Fruit fly (Drosophila melanogaster) whole organism, embryonic: ENCODE measurements around the gene Ubc4.

Source experiments
- CG12299 ChIP-seq: fragments of 200-800 bp; sonication (Bioruptor generic); optimal IDR thresholded peaks from 2 replicates; lab custom pipeline; 2018; ENCODE audit warnings: missing biosample characterization, mild to moderate bottlenecking, missing genetic modification characterization
- CG12391 ChIP-seq: fragments of 200-800 bp; sonication (Bioruptor generic); optimal IDR thresholded peaks from 3 replicates; lab custom pipeline; 2018; ENCODE audit warnings: missing biosample characterization, mild to moderate bottlenecking, missing genetic modification characterization, moderate library complexity
- CG13775 ChIP-seq: fragments of 200-800 bp; sonication (Bioruptor generic); optimal IDR thresholded peaks from 3 replicates; lab custom pipeline; 2017; ENCODE audit warnings: missing biosample characterization, mild to moderate bottlenecking, missing genetic modification characterization
- CG16813 ChIP-seq: fragments of 200-800 bp; sonication (Bioruptor generic); IDR thresholded peaks from 3 replicates; pipeline ENCODE4 v1.3.6; 2022; ENCODE audit warnings: missing biosample characterization, missing genetic modification characterization; ENCODE audit not compliant: partially characterized antibody
- CG16815 ChIP-seq: fragments of 200-800 bp; sonication (Bioruptor generic); optimal IDR thresholded peaks from 3 replicates; lab custom pipeline; 2017; ENCODE audit warnings: missing biosample characterization, mild to moderate bottlenecking, missing genetic modification characterization
- CG17186 ChIP-seq: fragments of 200-800 bp; sonication (Bioruptor generic); optimal IDR thresholded peaks from 3 replicates; lab custom pipeline; 2017; ENCODE audit warnings: missing biosample characterization, missing genetic modification reagents, missing genetic modification characterization
- CG17359 ChIP-seq: fragments of 200-800 bp; sonication (Bioruptor generic); optimal IDR thresholded peaks from 3 replicates; lab custom pipeline; 2018; ENCODE audit warnings: missing biosample characterization, mild to moderate bottlenecking, missing genetic modification characterization, moderate library complexity
- CG17385 ChIP-seq: fragments of 200-800 bp; sonication (Bioruptor generic); optimal IDR thresholded peaks from 3 replicates; lab custom pipeline; 2018; ENCODE audit warnings: missing biosample characterization, mild to moderate bottlenecking, missing genetic modification characterization
- CG17912 ChIP-seq: fragments of 200-800 bp; sonication (Bioruptor generic); optimal IDR thresholded peaks from 2 replicates; lab custom pipeline; 2018; ENCODE audit warnings: missing biosample characterization, mild to moderate bottlenecking, missing genetic modification characterization
- CG3281 ChIP-seq: fragments of 200-800 bp; sonication (Bioruptor generic); optimal IDR thresholded peaks from 3 replicates; lab custom pipeline; 2017; ENCODE audit warnings: missing biosample characterization, mild to moderate bottlenecking, missing genetic modification characterization
- CG3847 ChIP-seq: fragments of 200-800 bp; sonication (Bioruptor generic); IDR thresholded peaks from 2 replicates; pipeline ENCODE4 v1.3.6; 2022; ENCODE audit warnings: missing biosample characterization, missing genetic modification characterization
- CG4328 ChIP-seq: fragments of 200-800 bp; sonication (Bioruptor generic); optimal IDR thresholded peaks from 3 replicates; lab custom pipeline; 2017; ENCODE audit warnings: missing biosample characterization, missing genetic modification reagents, missing genetic modification characterization
- CG6654 ChIP-seq: fragments of 200-800 bp; sonication (Bioruptor generic); optimal IDR thresholded peaks from 2 replicates; lab custom pipeline; 2017; ENCODE audit warnings: missing biosample characterization, mild to moderate bottlenecking, missing genetic modification characterization
- CG6683 ChIP-seq: fragments of 200-800 bp; sonication (Bioruptor generic); optimal IDR thresholded peaks from 2 replicates; lab custom pipeline; 2017; ENCODE audit warnings: missing biosample characterization, mild to moderate bottlenecking, missing genetic modification characterization, missing genetic modification reagents
- CG7271 ChIP-seq: fragments of 200-800 bp; sonication (Bioruptor generic); optimal IDR thresholded peaks from 2 replicates; lab custom pipeline; 2018; ENCODE audit warnings: missing biosample characterization, mild to moderate bottlenecking, missing genetic modification characterization, moderate library complexity
- CG7372 ChIP-seq: fragments of 200-800 bp; sonication (Bioruptor generic); IDR thresholded peaks from 2 replicates; pipeline ENCODE4 v1.3.6; 2022; ENCODE audit warnings: missing biosample characterization, missing genetic modification characterization
- CG7556 ChIP-seq: fragments of 200-800 bp; sonication (Bioruptor generic); optimal IDR thresholded peaks from 2 replicates; lab custom pipeline; 2017; ENCODE audit warnings: missing biosample characterization, mild to moderate bottlenecking, missing genetic modification characterization
- CG8359 ChIP-seq: fragments of 200-800 bp; sonication (Bioruptor generic); optimal IDR thresholded peaks from 2 replicates; lab custom pipeline; 2017; ENCODE audit warnings: missing biosample characterization, mild to moderate bottlenecking, missing genetic modification characterization, borderline replicate concordance
- CG8924 ChIP-seq: fragments of 200-800 bp; optimal IDR thresholded peaks from 3 replicates; lab custom pipeline; 2019; ENCODE audit warnings: missing biosample characterization, mild to moderate bottlenecking, missing genetic modification characterization, moderate library complexity
- CTCF ChIP-seq: fragments of 200-800 bp; sonication (Bioruptor generic); optimal IDR thresholded peaks from 2 replicates; lab custom pipeline; 2017; ENCODE audit warnings: missing biosample characterization, mild to moderate bottlenecking, missing genetic modification characterization, moderate library complexity
- Camta ChIP-seq: fragments of 200-800 bp; sonication (Bioruptor generic); optimal IDR thresholded peaks from 2 replicates; lab custom pipeline; 2016; ENCODE audit warnings: missing biosample characterization, missing genetic modification characterization
- CrebB ChIP-seq: fragments of 200-800 bp; sonication (Bioruptor generic); optimal IDR thresholded peaks from 3 replicates; lab custom pipeline; 2018; ENCODE audit warnings: missing biosample characterization, mild to moderate bottlenecking, missing genetic modification characterization
- Dp ChIP-seq: fragments of 200-800 bp; sonication (Bioruptor generic); optimal IDR thresholded peaks from 2 replicates; lab custom pipeline; 2018; ENCODE audit warnings: missing biosample characterization, mild to moderate bottlenecking, missing genetic modification characterization, moderate library complexity
- Dref ChIP-seq: fragments of 200-800 bp; sonication (Bioruptor generic); IDR thresholded peaks from 2 replicates; pipeline ENCODE4 v1.3.6; 2022; ENCODE audit warnings: missing biosample characterization, missing genetic modification characterization
- Drgx ChIP-seq: fragments of 200-800 bp; sonication (Bioruptor generic); IDR thresholded peaks from 2 replicates; pipeline ENCODE4 v1.3.6; 2022; ENCODE audit warnings: missing biosample characterization, missing genetic modification characterization
- H15 ChIP-seq: fragments of 200-800 bp; sonication (Bioruptor generic); IDR thresholded peaks from 3 replicates; pipeline ENCODE4 v1.3.6; 2022; ENCODE audit warnings: missing biosample characterization, missing genetic modification characterization
- Hey ChIP-seq: fragments of 200-800 bp; sonication (Bioruptor generic); optimal IDR thresholded peaks from 3 replicates; lab custom pipeline; 2018; ENCODE audit warnings: missing biosample characterization, mild to moderate bottlenecking, missing genetic modification characterization
- Hr51 ChIP-seq, 2 experiments: fragments of 200-800 bp; sonication (Bioruptor generic); optimal IDR thresholded peaks; 2 replicates in 1 of 2; 3 replicates in 1 of 2; lab custom pipeline; 2016 to 2018; ENCODE audit warnings: missing biosample characterization in 2 of 2, missing genetic modification characterization in 2 of 2, mild to moderate bottlenecking in 1 of 2, moderate library complexity in 1 of 2
- Hsf ChIP-seq: fragments of 200-800 bp; sonication (Bioruptor generic); optimal IDR thresholded peaks from 3 replicates; lab custom pipeline; 2016; ENCODE audit warnings: missing biosample characterization, missing genetic modification characterization
- MBD-R2 ChIP-seq: fragments of 200-800 bp; sonication (Bioruptor generic); IDR thresholded peaks from 2 replicates; pipeline ENCODE4 v1.3.6; 2022; ENCODE audit warnings: missing biosample characterization, missing genetic modification characterization
- Med ChIP-seq: fragments of 200-800 bp; sonication (Bioruptor generic); peaks from one replicate; lab custom pipeline; 2016; ENCODE audit warnings: missing biosample characterization, missing genetic modification characterization, mild to moderate bottlenecking, inconsistent platforms, moderate library complexity
- NK7.1 ChIP-seq: fragments of 200-800 bp; sonication (Bioruptor generic); optimal IDR thresholded peaks from 3 replicates; lab custom pipeline; 2016; ENCODE audit warnings: missing biosample characterization, missing genetic modification characterization
- Pdp1 ChIP-seq, 2 experiments: fragments of 200-800 bp; sonication (Bioruptor generic); optimal IDR thresholded peaks; 3 replicates each; lab custom pipeline; 2016; ENCODE audit warnings: missing biosample characterization in 2 of 2, missing genetic modification characterization in 2 of 2, mild to moderate bottlenecking in 1 of 2, moderate library complexity in 1 of 2
- Sox100B ChIP-seq: fragments of 200-800 bp; sonication (Bioruptor generic); optimal IDR thresholded peaks from 3 replicates; lab custom pipeline; 2018; ENCODE audit warnings: missing biosample characterization, mild to moderate bottlenecking, missing genetic modification characterization
- Xrp1 ChIP-seq: fragments of 200-800 bp; sonication (Bioruptor generic); IDR thresholded peaks from 2 replicates; pipeline ENCODE4 v1.3.6; 2022; ENCODE audit warnings: missing biosample characterization, missing genetic modification characterization
- crc ChIP-seq: fragments of 200-800 bp; sonication (Bioruptor generic); optimal IDR thresholded peaks from 2 replicates; lab custom pipeline; 2016; ENCODE audit warnings: missing biosample characterization, missing genetic modification characterization
- cwo ChIP-seq: fragments of 200-800 bp; sonication (Bioruptor generic); optimal IDR thresholded peaks from 3 replicates; lab custom pipeline; 2017; ENCODE audit warnings: missing biosample characterization, missing genetic modification characterization, mild to moderate bottlenecking, moderate library complexity, missing genetic modification reagents
- dati ChIP-seq: fragments of 200-800 bp; sonication (Bioruptor generic); IDR thresholded peaks from 2 replicates; pipeline ENCODE4 v1.3.6; 2022; ENCODE audit warnings: missing biosample characterization, missing genetic modification characterization
- dpn ChIP-seq, 2 experiments: fragments of 200-800 bp; sonication (Bioruptor generic); optimal IDR thresholded peaks; 3 replicates each; lab custom pipeline; 2016; ENCODE audit warnings: missing biosample characterization in 2 of 2, missing genetic modification characterization in 2 of 2
- ems ChIP-seq: fragments of 200-800 bp; sonication (Bioruptor generic); optimal IDR thresholded peaks from 3 replicates; lab custom pipeline; 2016; ENCODE audit warnings: missing biosample characterization, missing genetic modification characterization
- eve ChIP-seq, 2 experiments: fragments of >200 bp; optimal IDR thresholded peaks; 2 replicates each; lab custom pipeline; 2017; ENCODE audit warnings: missing biosample characterization in 2 of 2, missing genetic modification characterization in 2 of 2
- fd96Cb ChIP-seq: fragments of 200-800 bp; sonication (Bioruptor generic); optimal IDR thresholded peaks from 2 replicates; lab custom pipeline; 2018; ENCODE audit warnings: missing biosample characterization, mild to moderate bottlenecking, missing genetic modification characterization, moderate library complexity
- lab ChIP-seq: fragments of 200-800 bp; sonication (Bioruptor generic); optimal IDR thresholded peaks from 3 replicates; lab custom pipeline; 2017; ENCODE audit warnings: missing biosample characterization, missing genetic modification characterization, mild to moderate bottlenecking, moderate library complexity, missing genetic modification reagents
- oc ChIP-seq: fragments of 200-800 bp; sonication (Bioruptor generic); optimal IDR thresholded peaks from 2 replicates; lab custom pipeline; 2018; ENCODE audit warnings: missing biosample characterization, mild to moderate bottlenecking, missing genetic modification characterization, moderate library complexity
- odd ChIP-seq: fragments of 200-800 bp; sonication (Bioruptor generic); optimal IDR thresholded peaks from 2 replicates; lab custom pipeline; 2017; ENCODE audit warnings: missing biosample characterization, mild to moderate bottlenecking, missing genetic modification characterization
- pnt ChIP-seq: fragments of 200-800 bp; sonication (Bioruptor generic); optimal IDR thresholded peaks from 3 replicates; lab custom pipeline; 2016; ENCODE audit warnings: missing biosample characterization, missing genetic modification characterization
- ranshi ChIP-seq: fragments of 200-800 bp; sonication (Bioruptor generic); IDR thresholded peaks from 2 replicates; pipeline ENCODE4 v1.3.6; 2022; ENCODE audit warnings: missing biosample characterization, missing genetic modification characterization
- row ChIP-seq: fragments of 200-800 bp; sonication (Bioruptor generic); IDR thresholded peaks from 3 replicates; pipeline ENCODE4 v1.3.6; 2022; ENCODE audit warnings: missing biosample characterization, missing genetic modification characterization
- schlank ChIP-seq: fragments of 200-800 bp; sonication (Bioruptor generic); optimal IDR thresholded peaks from 2 replicates; lab custom pipeline; 2018; ENCODE audit warnings: missing biosample characterization, mild to moderate bottlenecking, missing genetic modification characterization
- sd ChIP-seq: fragments of 200-800 bp; sonication (Bioruptor generic); optimal IDR thresholded peaks from 3 replicates; lab custom pipeline; 2018; ENCODE audit warnings: missing biosample characterization, mild to moderate bottlenecking, missing genetic modification characterization, moderate library complexity
- slp2 ChIP-seq: fragments of 200-800 bp; sonication (Bioruptor generic); optimal IDR thresholded peaks from 2 replicates; lab custom pipeline; 2016; ENCODE audit warnings: missing biosample characterization, missing genetic modification characterization

Ubc4 gene

dm6 chr3L:9723108-9723507, 25.0 kb downstream of the Ubc4 start, which contains the start of the genes nbs and defl (continued):
- TF ChIP-seq cwo (GFP tag; lab: Kevin White, UChicago): no peak
- no peak for TF ChIP-seq CG8359 (GFP tag; lab: Kevin White, UChicago)
- TF ChIP-seq eve (GFP tag; optimal IDR thresholded peaks at IDR 0.05; lab: Kevin White, UChicago): no peak
- TF ChIP-seq CG7556 (GFP tag; lab: Kevin White, UChicago): peak; percentile 37
- TF ChIP-seq H15: peak; percentile 44; the same call in 1 of the 3 replicates
- peak in 1 of 2 experiments; percentile 1 for TF ChIP-seq Hr51 (GFP tag; optimal IDR thresholded peaks at IDR 0.05; lab: Kevin White, UChicago)
- TF ChIP-seq CG17359 (tag; lab: Kevin White, UChicago): peak; percentile 49
- TF ChIP-seq CG3847 (GFP tag; lab: Robert Waterston, UW): peak; percentile 82
- peak; percentile 71 for TF ChIP-seq ranshi (GFP tag; lab: Robert Waterston, UW)
- TF ChIP-seq Sox100B (GFP tag; lab: Kevin White, UChicago): no peak
- peak; percentile 92 for TF ChIP-seq MBD-R2 (GFP tag; lab: Robert Waterston, UW)
- TF ChIP-seq Dref (GFP tag; lab: Robert Waterston, UW): peak; percentile 8; the same call in 1 of the 2 replicates
- TF ChIP-seq row (GFP tag; lab: Robert Waterston, UW): peak; percentile 96
- TF ChIP-seq Hsf (GFP tag; lab: Kevin White, UChicago): peak; percentile 74
- TF ChIP-seq slp2: peak; percentile 61
- TF ChIP-seq lab (GFP tag; lab: Kevin White, UChicago): no peak
- TF ChIP-seq oc: no peak
- no peak for TF ChIP-seq CG17186 (GFP tag; lab: Kevin White, UChicago)
- TF ChIP-seq CTCF (GFP tag; lab: Kevin White, UChicago): no peak
- no peak for TF ChIP-seq NK7.1
- TF ChIP-seq CG12391 (tag; lab: Kevin White, UChicago): peak; percentile 73
- no peak for TF ChIP-seq CrebB
- TF ChIP-seq schlank (tag; lab: Kevin White, UChicago): no peak
- TF ChIP-seq Xrp1 (GFP tag; lab: Robert Waterston, UW): peak; percentile 76
- TF ChIP-seq pnt (GFP tag; lab: Kevin White, UChicago): peak; percentile 61
- peak; percentile 52 for TF ChIP-seq crc (GFP tag; lab: Kevin White, UChicago)
- no peak for TF ChIP-seq CG7271 (tag; lab: Kevin White, UChicago)
- no peak for TF ChIP-seq CG6654 (GFP tag; lab: Kevin White, UChicago)
- peak; percentile 93 for TF ChIP-seq Med
- peak; percentile 52 for TF ChIP-seq CG16813 (GFP tag; lab: Robert Waterston, UW)
- peak; percentile 39 for TF ChIP-seq CG13775
- no peak for TF ChIP-seq sd (tag; lab: Kevin White, UChicago)
- TF ChIP-seq CG12299: no peak
- TF ChIP-seq CG16815: peak; percentile 45
- TF ChIP-seq CG6683: no peak
- peak; percentile 59 to 69 for TF ChIP-seq Pdp1 (GFP tag; optimal IDR thresholded peaks at IDR 0.05; lab: Kevin White, UChicago)
- TF ChIP-seq fd96Cb (tag; lab: Kevin White, UChicago): peak; percentile 47
- TF ChIP-seq CG17912 (GFP tag; lab: Kevin White, UChicago): no peak
- peak; percentile 77 to 86 for TF ChIP-seq dpn (GFP tag; optimal IDR thresholded peaks at IDR 0.05; lab: Kevin White, UChicago)
- peak; percentile 94 for TF ChIP-seq CG17385 (GFP tag; lab: Kevin White, UChicago)
- TF ChIP-seq Hey: no peak
- TF ChIP-seq Dp (GFP tag; lab: Kevin White, UChicago): peak; percentile 33
- TF ChIP-seq CG4328: peak; percentile 55
- TF ChIP-seq ems (GFP tag; lab: Kevin White, UChicago): peak; percentile 75
- peak; percentile 33 for TF ChIP-seq CG3281 (GFP tag; lab: Kevin White, UChicago)
- TF ChIP-seq odd (GFP tag; lab: Kevin White, UChicago): no peak
- peak; percentile 68 for TF ChIP-seq CG7372 (GFP tag; lab: Robert Waterston, UW)
- peak; percentile 59 for TF ChIP-seq CG8924 (tag; lab: Kevin White, UChicago)
- no peak for TF ChIP-seq dati (GFP tag; lab: Robert Waterston, UW)
- peak; percentile 86 for TF ChIP-seq Camta (GFP tag; lab: Kevin White, UChicago)
- TF ChIP-seq Drgx: peak; percentile 50; the same call in 1 of the 2 replicates
